Worm (Caenorhabditis elegans) whole organism, L1 larva: ENCODE data around the gene sorf-2.

Source experiments
- ama-1 ChIP-seq: fragments of 150-350 bp; optimal IDR thresholded peaks from 2 replicates; lab custom pipeline; 2014
- lin-39 ChIP-seq: fragments of 150-350 bp; optimal IDR thresholded peaks from 2 replicates; lab custom pipeline; 2014; ENCODE audit warnings: missing biosample characterization, missing genetic modification reagents, missing genetic modification characterization
- sptf-1 ChIP-seq: fragments of 150-350 bp; optimal IDR thresholded peaks from 2 replicates; lab custom pipeline; 2014; ENCODE audit warnings: missing biosample characterization, missing genetic modification characterization
- swsn-7 ChIP-seq: sonication (generic microtip); optimal IDR thresholded peaks from 2 replicates; lab custom pipeline; 2016; ENCODE audit warnings: missing genetic modification characterization, missing compliant biosample characterization
- unc-62 ChIP-seq: fragments of 150-350 bp; optimal IDR thresholded peaks from 2 replicates; lab custom pipeline; 2014; ENCODE audit warnings: missing biosample characterization, missing genetic modification reagents, missing genetic modification characterization

DNA sequence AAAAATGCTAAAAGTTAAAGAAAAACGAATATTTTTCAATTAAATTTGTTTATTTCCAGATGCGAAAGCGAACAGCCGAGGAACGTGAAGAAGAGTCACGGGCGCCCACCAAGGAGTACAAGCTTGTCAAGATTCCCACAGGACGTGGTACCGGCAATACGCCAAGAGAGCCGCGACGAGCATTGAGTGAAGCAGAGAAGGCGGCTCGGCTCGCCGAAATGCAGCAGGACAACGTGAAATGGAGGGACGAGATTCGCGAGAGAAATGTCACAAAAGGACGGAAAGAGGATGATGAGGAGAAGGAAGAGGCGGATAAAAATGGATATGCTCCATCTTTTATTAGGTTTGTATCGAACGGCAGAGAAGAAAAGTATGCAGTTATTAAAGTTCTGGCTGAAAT lies 16.0 kb upstream of the sorf-2 start:
- TF ChIP-seq unc-62 (GFP tag; lab: Kevin White, UChicago) (no peak), sptf-1 (tag; lab: Kevin White, UChicago) (no peak), ama-1 (no peak), lin-39 (tag; lab: Kevin White, UChicago) (no peak), swsn-7 (no peak)
